Fruit fly (Drosophila melanogaster) whole organism, pupa: ENCODE data around the gene CG34328.

Source experiments
- CG13204 ChIP-seq: fragments of 200-800 bp; sonication (Bioruptor generic); optimal IDR thresholded peaks from 2 replicates; lab custom pipeline; 2018; ENCODE audit warnings: missing biosample characterization, mild to moderate bottlenecking, missing genetic modification characterization, moderate library complexity
- CG4496 ChIP-seq: fragments of 200-800 bp; sonication (Bioruptor generic); IDR thresholded peaks from 3 replicates; pipeline ENCODE4 v1.3.6; 2022; ENCODE audit warnings: missing biosample characterization, missing genetic modification characterization
- CG9948 ChIP-seq: fragments of 200-800 bp; sonication (Bioruptor generic); optimal IDR thresholded peaks from 2 replicates; lab custom pipeline; 2018; ENCODE audit warnings: missing biosample characterization, mild to moderate bottlenecking, missing genetic modification characterization, moderate library complexity

- TF ChIP-seq CG4496 (GFP tag; lab: Robert Waterston, UW) (no peak), CG13204 (GFP tag; lab: Kevin White, UChicago) (no peak), CG9948 (tag; lab: Kevin White, UChicago) (no peak)
Observed at dm6 chrX:18363423-18363822, 36.4 kb downstream of the CG34328 start.
